Fruit fly (Drosophila melanogaster) whole organism, embryonic: Measurements from ENCODE around the gene Surf1.
A peak's percentile ranks its signal among the peaks of the same experiment; 100 is the strongest.

Experiments
- Aef1 ChIP-seq: fragments of 200-800 bp; sonication (Bioruptor generic); IDR thresholded peaks from 3 replicates; pipeline ENCODE4 v1.3.6; 2022; ENCODE audit warnings: missing biosample characterization, missing genetic modification characterization
- CG10209 ChIP-seq: fragments of 200-800 bp; sonication (Bioruptor generic); optimal IDR thresholded peaks from 3 replicates; lab custom pipeline; 2017; ENCODE audit warnings: missing biosample characterization, mild to moderate bottlenecking, missing genetic modification characterization, missing genetic modification reagents
- CG11398 ChIP-seq: fragments of 200-800 bp; sonication (Bioruptor generic); optimal IDR thresholded peaks from 2 replicates; lab custom pipeline; 2016; ENCODE audit warnings: missing biosample characterization, missing genetic modification characterization
- CG11696 ChIP-seq: fragments of 200-800 bp; sonication (Bioruptor generic); IDR thresholded peaks from 2 replicates; pipeline ENCODE4 v1.3.6; 2022; ENCODE audit warnings: missing biosample characterization, missing genetic modification characterization
- CG12104 ChIP-seq: fragments of 200-800 bp; sonication (Bioruptor generic); optimal IDR thresholded peaks from 3 replicates; lab custom pipeline; 2016; ENCODE audit warnings: missing biosample characterization, missing genetic modification characterization
- CG12236 ChIP-seq: fragments of 200-800 bp; sonication (Bioruptor generic); optimal IDR thresholded peaks from 2 replicates; lab custom pipeline; 2016; ENCODE audit warnings: missing biosample characterization, missing genetic modification characterization
- CG12659 ChIP-seq: fragments of 200-800 bp; sonication (Bioruptor generic); optimal IDR thresholded peaks from 3 replicates; lab custom pipeline; 2017; ENCODE audit warnings: mild to moderate bottlenecking, missing biosample characterization, missing genetic modification reagents, missing genetic modification characterization
- CG12942 ChIP-seq: fragments of 200-800 bp; sonication (Bioruptor generic); optimal IDR thresholded peaks from 3 replicates; lab custom pipeline; 2016; ENCODE audit warnings: missing biosample characterization, missing genetic modification characterization
- CG13894 ChIP-seq: fragments of 200-800 bp; sonication (Bioruptor generic); optimal IDR thresholded peaks from 3 replicates; lab custom pipeline; 2018; ENCODE audit warnings: missing biosample characterization, mild to moderate bottlenecking, missing genetic modification characterization, moderate library complexity
- CG15479 ChIP-seq: fragments of 200-800 bp; sonication (Bioruptor generic); optimal IDR thresholded peaks from 3 replicates; lab custom pipeline; 2019; ENCODE audit warnings: missing biosample characterization, mild to moderate bottlenecking, missing genetic modification characterization, moderate library complexity
- CG16813 ChIP-seq: fragments of 200-800 bp; sonication (Bioruptor generic); IDR thresholded peaks from 3 replicates; pipeline ENCODE4 v1.3.6; 2022; ENCODE audit warnings: missing biosample characterization, missing genetic modification characterization; ENCODE audit not compliant: partially characterized antibody
- CG17912 ChIP-seq: fragments of 200-800 bp; sonication (Bioruptor generic); optimal IDR thresholded peaks from 2 replicates; lab custom pipeline; 2018; ENCODE audit warnings: missing biosample characterization, mild to moderate bottlenecking, missing genetic modification characterization
- CG18262 ChIP-seq: fragments of 200-800 bp; optimal IDR thresholded peaks from 3 replicates; lab custom pipeline; 2019; ENCODE audit warnings: missing biosample characterization, mild to moderate bottlenecking, missing genetic modification characterization, moderate library complexity
- CG18599 ChIP-seq: fragments of 200-800 bp; sonication (Bioruptor generic); optimal IDR thresholded peaks from 3 replicates; lab custom pipeline; 2017; ENCODE audit warnings: missing biosample characterization, missing genetic modification characterization, mild to moderate bottlenecking, moderate library complexity, missing genetic modification reagents
- CG34376 ChIP-seq: fragments of 200-800 bp; sonication (Bioruptor generic); optimal IDR thresholded peaks from 2 replicates; lab custom pipeline; 2018; ENCODE audit warnings: missing biosample characterization, mild to moderate bottlenecking, missing genetic modification characterization
- CG34422 ChIP-seq: fragments of 200-800 bp; sonication (Bioruptor generic); IDR thresholded peaks from 3 replicates; pipeline ENCODE4 v1.3.6; 2022; ENCODE audit warnings: missing biosample characterization, missing genetic modification characterization
- CG5953 ChIP-seq: fragments of 200-800 bp; sonication (Bioruptor generic); IDR thresholded peaks from 2 replicates; pipeline ENCODE4 v1.3.6; 2022; ENCODE audit warnings: missing biosample characterization, missing genetic modification characterization
- CG7786 ChIP-seq: fragments of 200-800 bp; sonication (Bioruptor generic); optimal IDR thresholded peaks from 2 replicates; lab custom pipeline; 2016; ENCODE audit warnings: missing biosample characterization, missing genetic modification characterization
- CG7987 ChIP-seq: fragments of 200-800 bp; sonication (Bioruptor generic); optimal IDR thresholded peaks from 2 replicates; lab custom pipeline; 2018; ENCODE audit warnings: missing biosample characterization, mild to moderate bottlenecking, missing genetic modification characterization, moderate library complexity
- CG8281 ChIP-seq: fragments of 200-800 bp; sonication (Bioruptor generic); optimal IDR thresholded peaks from 2 replicates; lab custom pipeline; 2018; ENCODE audit warnings: missing biosample characterization, mild to moderate bottlenecking, missing genetic modification characterization, moderate library complexity
- CTCF ChIP-seq: fragments of 200-800 bp; sonication (Bioruptor generic); optimal IDR thresholded peaks from 2 replicates; lab custom pipeline; 2017; ENCODE audit warnings: missing biosample characterization, mild to moderate bottlenecking, missing genetic modification characterization, moderate library complexity
- Dll ChIP-seq: fragments of 200-800 bp; sonication (Bioruptor generic); IDR thresholded peaks from 4 replicates; pipeline ENCODE4 v1.3.6; 2022; ENCODE audit warnings: missing biosample characterization, missing genetic modification characterization; ENCODE audit not compliant: partially characterized antibody
- Fer3 ChIP-seq: fragments of 200-800 bp; sonication (Bioruptor generic); optimal IDR thresholded peaks from 2 replicates; lab custom pipeline; 2018; ENCODE audit warnings: missing biosample characterization, mild to moderate bottlenecking, missing genetic modification characterization, moderate library complexity
- Hand ChIP-seq: fragments of 200-800 bp; sonication (Bioruptor generic); optimal IDR thresholded peaks from 2 replicates; lab custom pipeline; 2017; ENCODE audit warnings: mild to moderate bottlenecking, missing biosample characterization, missing genetic modification reagents, missing genetic modification characterization
- Hmr ChIP-seq: fragments of 200-800 bp; sonication (Bioruptor generic); optimal IDR thresholded peaks from 3 replicates; lab custom pipeline; 2017; ENCODE audit warnings: mild to moderate bottlenecking, missing biosample characterization, missing genetic modification reagents, missing genetic modification characterization
- Lpt ChIP-seq: fragments of >200 bp; optimal IDR thresholded peaks from 2 replicates; lab custom pipeline; 2018; ENCODE audit warnings: missing biosample characterization, missing genetic modification characterization
- MBD-R2 ChIP-seq: fragments of 200-800 bp; sonication (Bioruptor generic); IDR thresholded peaks from 2 replicates; pipeline ENCODE4 v1.3.6; 2022; ENCODE audit warnings: missing biosample characterization, missing genetic modification characterization
- Sox102F ChIP-seq: fragments of 200-800 bp; sonication (Bioruptor generic); optimal IDR thresholded peaks from 2 replicates; lab custom pipeline; 2018; ENCODE audit warnings: missing biosample characterization, mild to moderate bottlenecking, missing genetic modification characterization, moderate library complexity
- Sry-δ ChIP-seq: fragments of 200-800 bp; sonication (Bioruptor generic); optimal IDR thresholded peaks from 2 replicates; lab custom pipeline; 2016; ENCODE audit warnings: missing biosample characterization, missing genetic modification characterization
- Stat92E ChIP-seq, 3 experiments: fragments of >200 bp in 2 of 3; fragments of 200-800 bp in 1 of 3; sonication (Bioruptor generic) in 1 of 3; optimal IDR thresholded peaks; 2 replicates each; lab custom pipeline; 2017 to 2019; ENCODE audit warnings: missing biosample characterization in 3 of 3, missing genetic modification characterization in 3 of 3, mild to moderate bottlenecking in 1 of 3, moderate library complexity in 1 of 3
- Usf ChIP-seq: fragments of 200-800 bp; sonication (Bioruptor generic); optimal IDR thresholded peaks from 2 replicates; lab custom pipeline; 2017; ENCODE audit warnings: missing genotype, missing biosample characterization, missing genetic modification characterization
- Xrp1 ChIP-seq: fragments of 200-800 bp; sonication (Bioruptor generic); IDR thresholded peaks from 2 replicates; pipeline ENCODE4 v1.3.6; 2022; ENCODE audit warnings: missing biosample characterization, missing genetic modification characterization
- bigmax ChIP-seq: fragments of 200-800 bp; sonication (Bioruptor generic); optimal IDR thresholded peaks from 2 replicates; lab custom pipeline; 2018; ENCODE audit warnings: missing biosample characterization, mild to moderate bottlenecking, missing genetic modification characterization
- crol ChIP-seq: fragments of 200-800 bp; sonication (Bioruptor generic); IDR thresholded peaks from 2 replicates; pipeline ENCODE4 v1.3.6; 2022; ENCODE audit warnings: missing biosample characterization, missing genetic modification characterization
- eyg ChIP-seq: fragments of 200-800 bp; sonication (Bioruptor generic); optimal IDR thresholded peaks from 3 replicates; lab custom pipeline; 2016; ENCODE audit warnings: missing biosample characterization, missing genetic modification characterization
- fd96Cb ChIP-seq: fragments of 200-800 bp; sonication (Bioruptor generic); optimal IDR thresholded peaks from 2 replicates; lab custom pipeline; 2018; ENCODE audit warnings: missing biosample characterization, mild to moderate bottlenecking, missing genetic modification characterization, moderate library complexity
- gsb ChIP-seq: fragments of 200-800 bp; sonication (Bioruptor generic); IDR thresholded peaks from 2 replicates; pipeline ENCODE4 v1.3.6; 2022; ENCODE audit warnings: missing biosample characterization, missing genetic modification characterization
- hth ChIP-seq: fragments of >200 bp; optimal IDR thresholded peaks from 2 replicates; lab custom pipeline; 2017; ENCODE audit warnings: inconsistent platforms
- lab ChIP-seq: fragments of 200-800 bp; sonication (Bioruptor generic); optimal IDR thresholded peaks from 3 replicates; lab custom pipeline; 2017; ENCODE audit warnings: missing biosample characterization, missing genetic modification characterization, mild to moderate bottlenecking, moderate library complexity, missing genetic modification reagents
- lbe ChIP-seq: fragments of 200-800 bp; sonication (Bioruptor generic); optimal IDR thresholded peaks from 2 replicates; lab custom pipeline; 2016; ENCODE audit warnings: missing biosample characterization, mild to moderate bottlenecking, missing genetic modification characterization
- luna ChIP-seq: fragments of 200-800 bp; sonication (Bioruptor generic); optimal IDR thresholded peaks from 2 replicates; lab custom pipeline; 2016; ENCODE audit warnings: missing biosample characterization, missing genetic modification characterization
- psq ChIP-seq: fragments of 200-800 bp; sonication (Bioruptor generic); optimal IDR thresholded peaks from 2 replicates; lab custom pipeline; 2017; ENCODE audit warnings: missing biosample characterization, missing genetic modification characterization
- ro ChIP-seq: fragments of 200-800 bp; sonication (Bioruptor generic); IDR thresholded peaks from 2 replicates; pipeline ENCODE4 v1.3.6; 2022; ENCODE audit warnings: missing biosample characterization, missing genetic modification characterization
- schlank ChIP-seq: fragments of 200-800 bp; sonication (Bioruptor generic); optimal IDR thresholded peaks from 2 replicates; lab custom pipeline; 2018; ENCODE audit warnings: missing biosample characterization, mild to moderate bottlenecking, missing genetic modification characterization
- sr ChIP-seq: fragments of 200-800 bp; sonication (Bioruptor generic); IDR thresholded peaks from 3 replicates; pipeline ENCODE4 v1.3.6; 2022; ENCODE audit warnings: missing biosample characterization, missing genetic modification characterization
- tap ChIP-seq: fragments of 200-800 bp; optimal IDR thresholded peaks from 3 replicates; lab custom pipeline; 2019; ENCODE audit warnings: missing biosample characterization, mild to moderate bottlenecking, missing genetic modification characterization, moderate library complexity
- tio ChIP-seq: fragments of 200-800 bp; sonication (Bioruptor generic); optimal IDR thresholded peaks from 2 replicates; lab custom pipeline; 2017; ENCODE audit warnings: missing biosample characterization, missing genetic modification characterization, inconsistent platforms
- trem ChIP-seq: fragments of 200-800 bp; optimal IDR thresholded peaks from 3 replicates; lab custom pipeline; 2019; ENCODE audit warnings: missing biosample characterization, mild to moderate bottlenecking, missing genetic modification characterization, moderate library complexity
- vfl ChIP-seq: fragments of 200-800 bp; sonication (Bioruptor generic); optimal IDR thresholded peaks from 2 replicates; lab custom pipeline; 2016; ENCODE audit warnings: missing biosample characterization, missing genetic modification characterization
- vnd ChIP-seq: fragments of 200-800 bp; sonication (Bioruptor generic); IDR thresholded peaks from 3 replicates; pipeline ENCODE4 v1.3.6; 2022; ENCODE audit warnings: missing biosample characterization, missing genetic modification characterization; ENCODE audit not compliant: partially characterized antibody

Surf1 gene

DNA sequence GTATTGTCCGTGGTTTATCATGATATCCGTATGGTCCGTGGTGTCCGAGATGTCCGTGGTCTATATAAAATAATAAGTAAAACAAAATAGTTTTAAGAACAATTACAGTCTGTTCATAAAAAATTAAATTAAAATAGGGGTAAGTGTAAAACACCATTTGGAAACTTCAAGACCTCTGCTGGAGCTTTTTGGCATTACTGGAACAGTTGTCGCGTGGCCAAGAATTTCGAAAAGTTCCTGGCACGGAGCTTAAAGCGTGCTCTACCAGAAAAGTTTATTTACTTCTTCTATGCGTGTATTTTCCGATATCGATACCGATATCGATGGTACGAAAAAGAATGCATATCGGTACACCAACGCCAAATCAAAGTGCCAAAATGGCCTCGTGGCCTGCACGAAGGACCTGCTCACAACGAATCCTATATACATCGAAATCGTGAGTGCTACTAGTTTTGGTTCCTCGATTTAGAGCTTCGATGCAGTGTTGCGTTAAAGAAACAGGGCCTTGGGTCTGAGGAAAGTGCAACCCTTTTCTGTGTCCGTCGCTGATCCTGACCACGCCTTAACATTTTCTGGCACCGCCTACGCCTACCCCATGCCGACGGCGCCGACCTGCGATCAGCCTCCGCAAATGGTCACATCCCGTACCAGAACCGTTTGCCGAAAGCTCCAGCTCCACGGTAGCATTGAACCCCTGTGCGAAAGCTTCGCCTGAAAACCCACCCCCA, 15.9 kb upstream of the Surf1 start (continued):
- TF ChIP-seq Stat92E (GFP tag; optimal IDR thresholded peaks at IDR 0.05; lab: Kevin White, UChicago) (no peak), lab (no peak), Hmr (GFP tag; lab: Kevin White, UChicago) (peak; percentile 37), eyg (GFP tag; lab: Kevin White, UChicago) (no peak), vfl (no peak), Sox102F (no peak), hth (lab: Kevin White, UChicago) (no peak), Aef1 (GFP tag; lab: Robert Waterston, UW) (no peak), CTCF (peak; percentile 92), ro (GFP tag; lab: Robert Waterston, UW) (no peak), trem (tag; lab: Kevin White, UChicago) (no peak), CG12942 (GFP tag; lab: Kevin White, UChicago) (no peak), CG11696 (GFP tag; lab: Robert Waterston, UW) (no peak), MBD-R2 (0 out of 2 replicates have a peak, but pooled peaks have one; percentile 39), CG18599 (GFP tag; lab: Kevin White, UChicago) (no peak), CG10209 (no peak), Dll (GFP tag; lab: Robert Waterston, UW) (peak; percentile 68; the same call in 3 of the 4 replicates), Lpt (GFP tag; lab: Kevin White, UChicago) (no peak), sr (GFP tag; lab: Robert Waterston, UW) (peak; percentile 45; the same call in 1 of the 3 replicates), crol (GFP tag; lab: Robert Waterston, UW) (no peak), CG7987 (GFP tag; lab: Kevin White, UChicago) (no peak), CG34422 (GFP tag; lab: Robert Waterston, UW) (no peak), Usf (no peak), schlank (tag; lab: Kevin White, UChicago) (no peak), tio (GFP tag; lab: Kevin White, UChicago) (no peak), fd96Cb (tag; lab: Kevin White, UChicago) (no peak), CG12104 (GFP tag; lab: Kevin White, UChicago) (no peak), CG13894 (tag; lab: Kevin White, UChicago) (no peak), Xrp1 (GFP tag; lab: Robert Waterston, UW) (no peak), vnd (peak; percentile 46; the same call in 1 of the 3 replicates), CG18262 (tag; lab: Kevin White, UChicago) (no peak), tap (no peak), CG8281 (tag; lab: Kevin White, UChicago) (no peak), CG12659 (GFP tag; lab: Kevin White, UChicago) (no peak), psq (GFP tag; lab: Kevin White, UChicago) (no peak), CG7786 (GFP tag; lab: Kevin White, UChicago) (no peak), Hand (GFP tag; lab: Kevin White, UChicago) (no peak), lbe (no peak), Sry-δ (GFP tag; lab: Kevin White, UChicago) (peak; percentile 7), gsb (GFP tag; lab: Robert Waterston, UW) (no peak), CG15479 (GFP tag; lab: Kevin White, UChicago) (no peak), CG12236 (GFP tag; lab: Kevin White, UChicago) (no peak), Fer3 (tag; lab: Kevin White, UChicago) (no peak), CG5953 (GFP tag; lab: Robert Waterston, UW) (no peak), CG11398 (GFP tag; lab: Kevin White, UChicago) (peak; percentile 5), CG16813 (GFP tag; lab: Robert Waterston, UW) (peak; percentile 27; the same call in 1 of the 3 replicates), CG34376 (GFP tag; lab: Kevin White, UChicago) (no peak), CG17912 (GFP tag; lab: Kevin White, UChicago) (no peak), bigmax (GFP tag; lab: Kevin White, UChicago) (no peak), luna (GFP tag; lab: Kevin White, UChicago) (no peak)
